Worm (Caenorhabditis elegans) whole organism, L2 larva: ENCODE data around the gene T11F9.21.

Experiments
- aly-2 ChIP-seq: fragments of 150-350 bp; optimal IDR thresholded peaks from 2 replicates; lab custom pipeline; 2014; ENCODE audit warnings: missing biosample characterization, missing genetic modification characterization
- nhr-11 ChIP-seq: fragments of 150-350 bp; optimal IDR thresholded peaks from 2 replicates; lab custom pipeline; 2014; ENCODE audit warnings: missing biosample characterization, missing genetic modification characterization

DNA sequence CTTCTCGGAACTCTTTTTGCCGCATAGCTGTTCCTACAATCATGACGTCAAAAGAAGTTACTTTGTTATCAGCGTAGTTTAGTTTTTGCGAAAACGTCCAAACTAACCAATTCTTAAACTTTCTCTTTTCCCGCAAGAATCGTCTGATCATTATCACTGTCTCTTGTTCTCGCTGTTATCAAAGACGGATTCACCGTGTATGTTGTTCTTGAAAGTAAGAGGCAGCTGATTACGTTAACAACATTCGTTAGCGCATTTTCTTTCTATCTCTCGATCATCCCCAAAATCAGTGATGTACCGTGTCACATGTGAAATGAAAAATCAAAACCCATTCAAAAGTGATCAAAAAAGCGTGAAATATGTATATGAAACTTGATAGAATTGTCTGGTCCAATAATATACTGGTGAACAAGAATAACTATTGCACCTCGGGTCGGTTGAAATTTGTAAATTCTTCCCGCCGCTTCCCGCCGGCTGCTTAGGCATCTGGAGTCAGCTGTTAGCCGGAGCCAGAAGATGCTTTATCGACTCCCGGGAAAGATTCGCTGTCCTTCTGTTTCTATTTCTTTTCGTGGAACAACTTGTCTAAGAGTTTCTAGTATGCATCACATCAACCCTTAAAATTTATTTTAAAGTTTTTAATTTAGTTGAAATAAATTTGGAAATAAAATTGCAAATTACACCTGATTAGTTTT is 42.1 kb downstream of the T11F9.21 start:
- no peak for TF ChIP-seq aly-2 (tag; lab: Kevin White, UChicago)
- no peak for TF ChIP-seq nhr-11 (tag; lab: Kevin White, UChicago)
